Worm (Caenorhabditis elegans): ENCODE measurements around the gene str-109.

DNA sequence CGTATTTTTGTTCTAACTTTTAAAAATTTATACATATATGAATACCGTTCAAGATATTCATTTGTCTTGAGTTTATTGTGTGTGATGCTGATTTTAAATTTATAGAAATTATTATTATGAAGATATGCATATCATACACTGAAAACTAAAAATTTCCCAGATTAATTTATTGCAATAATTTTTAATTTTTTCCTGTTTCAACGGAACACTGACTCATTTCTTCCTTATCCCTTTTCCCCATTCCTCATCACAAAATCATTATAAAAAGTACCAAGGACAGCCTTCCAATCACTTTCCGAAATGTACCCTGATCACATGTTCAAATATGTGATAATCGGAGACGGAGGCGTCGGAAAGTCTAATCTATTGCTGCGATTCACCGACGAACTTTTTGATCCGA lies 32.6 kb upstream of the str-109 start, which contains the start of gene rabr-4:
- TF ChIP-seq unc-39 (tag; optimal IDR thresholded peaks at IDR 0.05) (no peak), mep-1 (tag; optimal IDR thresholded peaks at IDR 0.05) (no peak), lin-13 (tag; optimal IDR thresholded peaks at IDR 0.05) (no peak), snpc-4 (tag; optimal IDR thresholded peaks at IDR 0.05) (no peak), ztf-11 (tag; optimal IDR thresholded peaks at IDR 0.05) (no peak), pha-4 (tag; optimal IDR thresholded peaks at IDR 0.05) (no peak)
